Fruit fly (Drosophila melanogaster): ENCODE measurements around the gene CG32219.

DNA sequence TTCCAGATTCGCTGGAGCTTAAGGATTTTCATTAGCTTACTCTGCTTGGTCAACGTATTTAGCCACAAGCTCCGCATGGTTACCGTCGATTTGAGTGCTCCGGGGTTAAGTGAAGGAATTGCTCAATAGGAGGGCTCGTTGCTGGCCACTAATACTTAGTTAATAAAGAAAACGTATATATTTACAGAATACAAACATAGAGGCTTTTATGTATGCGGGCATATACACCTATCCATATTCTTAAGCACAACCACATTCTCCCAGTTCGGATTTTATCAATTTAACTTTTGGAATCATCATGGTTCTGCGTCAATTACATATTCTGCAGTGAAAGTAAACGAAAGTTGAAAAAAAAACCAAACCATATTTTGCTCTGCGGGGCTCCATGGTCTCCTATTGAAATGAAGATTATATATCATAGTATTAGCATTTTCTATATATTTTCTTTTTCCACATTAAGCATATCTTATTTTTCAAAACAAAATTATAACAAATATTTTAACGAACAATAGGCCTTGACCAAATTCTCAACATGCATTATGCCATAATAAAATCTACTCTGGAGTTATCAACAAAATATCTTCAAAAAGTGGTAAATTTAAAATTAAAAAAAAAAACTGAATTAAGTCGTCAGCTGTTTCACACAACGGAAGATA is 49.3 kb upstream of the CG32219 start, which contains the start of the genes Tom20 and Gabat:
- TF ChIP-seq h (optimal IDR thresholded peaks at IDR 0.05) = no peak
- no peak for TF ChIP-seq ttk (optimal IDR thresholded peaks at IDR 0.05)
- TF ChIP-seq psq (optimal IDR thresholded peaks at IDR 0.05) = no peak
- TF ChIP-seq Sin3A (optimal IDR thresholded peaks at IDR 0.05) = no peak

Measured in Kc167 (cell line).